Worm (Caenorhabditis elegans): ENCODE data around the gene T25F10.1.

DNA sequence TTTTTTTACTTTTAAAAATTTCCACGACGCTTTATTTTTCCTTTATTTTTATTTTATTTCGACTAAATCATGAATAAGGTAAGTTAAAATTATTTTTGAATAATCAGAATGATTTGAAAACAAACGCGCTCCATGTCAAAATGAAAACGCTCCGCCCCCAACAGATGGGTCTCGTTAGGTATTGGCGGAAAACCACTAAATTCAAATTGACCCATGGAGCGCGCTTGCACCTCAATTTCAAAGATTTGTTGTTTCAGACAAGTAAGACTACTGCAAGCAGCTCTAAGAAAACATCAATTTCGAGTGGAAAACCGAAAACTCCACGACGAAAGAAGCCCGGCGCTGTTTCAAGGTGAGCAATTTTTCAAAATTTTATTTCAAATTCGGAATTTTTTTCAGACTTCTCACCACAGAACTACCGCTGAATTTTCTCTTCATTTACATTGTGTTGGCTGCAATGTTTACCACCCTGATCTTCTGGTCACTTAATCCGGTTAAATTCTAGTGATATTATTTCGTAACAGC lies 19.7 kb downstream of the T25F10.1 start, which contains the start of gene ZC404.2:
- TF ChIP-seq ztf-26 (tag; optimal IDR thresholded peaks at IDR 0.05) (no peak), Y95B8A.8 (GFP tag; IDR thresholded peaks at IDR 0.05) (no peak), T26A5.8 (tag; optimal IDR thresholded peaks at IDR 0.05) (no peak)

Measured in whole organism, young adult.